Fruit fly (Drosophila melanogaster) whole organism, wandering third instar larva: ENCODE data around the gene CG13970.
A peak's percentile ranks its signal among the peaks of the same experiment; 100 is the strongest.

Experiments
- CG32264 ChIP-seq: fragments of 200-800 bp; sonication (Bioruptor generic); optimal IDR thresholded peaks from 2 replicates; lab custom pipeline; 2016; ENCODE audit warnings: missing biosample characterization, missing genetic modification characterization
- CG9705 ChIP-seq: fragments of 200-800 bp; sonication (Bioruptor generic); optimal IDR thresholded peaks from 2 replicates; lab custom pipeline; 2018; ENCODE audit warnings: missing biosample characterization, mild to moderate bottlenecking, missing genetic modification characterization
- CrebA ChIP-seq: fragments of 200-800 bp; sonication (Bioruptor generic); optimal IDR thresholded peaks from 2 replicates; lab custom pipeline; 2016; ENCODE audit warnings: missing biosample characterization, mild to moderate bottlenecking, missing genetic modification characterization, borderline replicate concordance
- Dfd ChIP-seq: fragments of >200 bp; optimal IDR thresholded peaks from 2 replicates; lab custom pipeline; 2017; ENCODE audit warnings: missing biosample characterization, missing genetic modification characterization
- Dif ChIP-seq: fragments of 200-275, 200-300 bp; sonication (Bioruptor generic); optimal IDR thresholded peaks from 2 replicates; lab custom pipeline; 2018; ENCODE audit warnings: missing biosample characterization, missing genetic modification characterization; ENCODE audit not compliant: partially characterized antibody
- HLH106 ChIP-seq: fragments of 200-800 bp; optimal IDR thresholded peaks from 3 replicates; lab custom pipeline; 2019; ENCODE audit warnings: missing biosample characterization, mild to moderate bottlenecking, missing genetic modification characterization, moderate library complexity
- Hnf4 ChIP-seq: fragments of 200-800 bp; sonication (Bioruptor generic); optimal IDR thresholded peaks from 2 replicates; lab custom pipeline; 2016; ENCODE audit warnings: missing biosample characterization, mild to moderate bottlenecking, missing genetic modification characterization
- Hr83 ChIP-seq: fragments of 200-300 bp; sonication (Bioruptor generic); optimal IDR thresholded peaks from 2 replicates; lab custom pipeline; 2016; ENCODE audit warnings: missing biosample characterization, mild to moderate bottlenecking, missing genetic modification characterization, moderate library complexity; ENCODE audit not compliant: poor library complexity, severe bottlenecking
- Jra ChIP-seq: sonication (Bioruptor generic); optimal IDR thresholded peaks from 2 replicates; lab custom pipeline; 2016; ENCODE audit warnings: missing biosample characterization, missing genetic modification characterization
- Myc ChIP-seq: fragments of >200 bp; optimal IDR thresholded peaks from 2 replicates; lab custom pipeline; 2017
- N ChIP-seq: fragments of >200 bp; optimal IDR thresholded peaks from 2 replicates; lab custom pipeline; 2018; ENCODE audit warnings: missing biosample characterization, missing external identifiers, missing genetic modification characterization
- Sp1 ChIP-seq: fragments of 200-800 bp; sonication (Bioruptor generic); optimal IDR thresholded peaks from 3 replicates; lab custom pipeline; 2019; ENCODE audit warnings: missing biosample characterization, mild to moderate bottlenecking, missing genetic modification characterization, moderate library complexity
- Vsx2 ChIP-seq: fragments of 200-300, 225-300 bp; sonication (Bioruptor generic); optimal IDR thresholded peaks from 2 replicates; lab custom pipeline; 2018; ENCODE audit warnings: missing biosample characterization, missing genetic modification characterization; ENCODE audit not compliant: partially characterized antibody
- br ChIP-seq: fragments of 200-800 bp; sonication (Bioruptor generic); optimal IDR thresholded peaks from 2 replicates; lab custom pipeline; 2016; ENCODE audit warnings: missing biosample characterization, missing genetic modification characterization
- brk ChIP-seq: fragments of 200-800 bp; sonication (Bioruptor generic); optimal IDR thresholded peaks from 2 replicates; lab custom pipeline; 2016; ENCODE audit warnings: missing biosample characterization, mild to moderate bottlenecking, missing genetic modification characterization
- dl ChIP-seq, 2 experiments: fragments of 175-275, 200-275 bp in 1 of 2; fragments of 200-275 bp in 1 of 2; sonication (Bioruptor generic); optimal IDR thresholded peaks; lab custom pipeline; 2018; ENCODE audit warnings: mild to moderate bottlenecking in 2 of 2, missing biosample characterization in 2 of 2, missing genetic modification characterization in 2 of 2, moderate library complexity in 2 of 2; ENCODE audit not compliant: partially characterized antibody in 2 of 2, insufficient read depth in 1 of 2
- dmrt93B ChIP-seq: fragments of 200-800 bp; sonication (Bioruptor generic); optimal IDR thresholded peaks from 2 replicates; lab custom pipeline; 2018; ENCODE audit warnings: missing biosample characterization, mild to moderate bottlenecking, missing genetic modification characterization
- dsf ChIP-seq: sonication (Bioruptor generic); optimal IDR thresholded peaks from 2 replicates; lab custom pipeline; 2016; ENCODE audit warnings: missing biosample characterization, missing genetic modification characterization, borderline replicate concordance
- ey ChIP-seq: fragments of 200-800 bp; sonication (Bioruptor generic); optimal IDR thresholded peaks from 2 replicates; lab custom pipeline; 2016; ENCODE audit warnings: missing biosample characterization, missing genetic modification characterization
- foxo ChIP-seq, 2 experiments: fragments of 200-800 bp; sonication (Bioruptor generic); optimal IDR thresholded peaks; 2 replicates in 1 of 2; 3 replicates in 1 of 2; lab custom pipeline; 2016 to 2017; ENCODE audit warnings: missing biosample characterization in 2 of 2, missing genetic modification characterization in 2 of 2
- fru ChIP-seq: fragments of 200-800 bp; sonication (Bioruptor generic); optimal IDR thresholded peaks from 3 replicates; lab custom pipeline; 2016; ENCODE audit warnings: missing biosample characterization, mild to moderate bottlenecking, missing genetic modification characterization
- h ChIP-seq: fragments of 200-800 bp; sonication (Bioruptor generic); optimal IDR thresholded peaks from 3 replicates; lab custom pipeline; 2016; ENCODE audit warnings: missing biosample characterization, mild to moderate bottlenecking, missing genetic modification characterization
- jim ChIP-seq: fragments of 175-275, 200-325 bp; sonication (Bioruptor generic); optimal IDR thresholded peaks from 2 replicates; lab custom pipeline; 2016; ENCODE audit warnings: missing biosample characterization, mild to moderate bottlenecking, missing genetic modification characterization
- lola ChIP-seq: fragments of >200 bp; optimal IDR thresholded peaks from 2 replicates; lab custom pipeline; 2017; ENCODE audit warnings: missing biosample characterization, missing genetic modification characterization
- psq ChIP-seq: fragments of 200-800 bp; sonication (Bioruptor generic); optimal IDR thresholded peaks from 3 replicates; lab custom pipeline; 2017; ENCODE audit warnings: missing biosample characterization, mild to moderate bottlenecking, missing genetic modification characterization, moderate library complexity
- rgr ChIP-seq: fragments of 200-800 bp; sonication (Bioruptor generic); optimal IDR thresholded peaks from 3 replicates; lab custom pipeline; 2016; ENCODE audit warnings: missing biosample characterization, mild to moderate bottlenecking, missing genetic modification characterization
- sv ChIP-seq: fragments of 200-800 bp; sonication (Bioruptor generic); optimal IDR thresholded peaks from 3 replicates; lab custom pipeline; 2016; ENCODE audit warnings: missing biosample characterization, missing genetic modification characterization
- woc ChIP-seq: sonication (Bioruptor generic); optimal IDR thresholded peaks from 2 replicates; lab custom pipeline; 2016; ENCODE audit warnings: missing biosample characterization, mild to moderate bottlenecking, missing genetic modification characterization

CG13970 gene

DNA sequence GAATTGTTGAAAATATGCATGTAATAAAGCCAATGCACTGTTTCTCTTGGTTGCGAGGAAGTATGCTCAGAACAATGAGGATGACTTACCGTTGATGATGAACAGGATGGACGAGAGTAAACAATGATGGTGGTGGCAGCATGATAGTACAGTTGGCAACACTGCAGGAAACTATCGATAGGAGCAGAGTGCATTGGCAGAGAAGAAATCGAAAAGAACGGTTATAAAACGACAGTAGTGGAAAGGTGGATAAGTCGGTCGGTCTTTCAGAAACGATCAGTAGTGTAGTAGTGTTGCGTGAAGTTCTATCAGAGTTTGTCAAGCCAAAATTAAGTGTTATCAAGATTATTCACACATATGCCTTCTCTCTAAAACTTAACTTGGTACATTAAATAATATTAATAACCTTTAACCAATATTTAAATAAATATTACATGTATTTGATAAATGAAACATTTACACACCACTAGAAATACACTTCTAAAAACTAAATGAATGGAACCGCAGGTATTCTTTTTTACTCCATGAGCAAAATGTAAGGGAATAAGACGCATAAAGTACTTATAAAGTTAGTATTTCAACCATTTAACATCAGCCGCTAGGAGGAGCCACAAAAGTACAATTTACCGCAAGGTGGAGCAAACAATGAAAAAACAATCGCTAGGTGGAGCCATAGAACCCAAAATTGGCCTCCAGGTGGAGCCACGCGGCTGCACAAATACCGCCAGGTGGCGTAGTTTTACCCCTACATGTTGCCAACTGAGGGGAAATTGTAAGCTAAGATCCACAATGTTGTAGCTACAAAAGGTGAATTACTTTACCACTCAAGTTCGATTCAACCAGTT lies 16.7 kb upstream of the CG13970 start (continued):
- peak; percentile 32 for TF ChIP-seq CG9705 (GFP tag; lab: Kevin White, UChicago)
- no peak for TF ChIP-seq N (GFP tag; lab: Kevin White, UChicago)
- TF ChIP-seq, all 38 proteins: peak for 21

DNA sequence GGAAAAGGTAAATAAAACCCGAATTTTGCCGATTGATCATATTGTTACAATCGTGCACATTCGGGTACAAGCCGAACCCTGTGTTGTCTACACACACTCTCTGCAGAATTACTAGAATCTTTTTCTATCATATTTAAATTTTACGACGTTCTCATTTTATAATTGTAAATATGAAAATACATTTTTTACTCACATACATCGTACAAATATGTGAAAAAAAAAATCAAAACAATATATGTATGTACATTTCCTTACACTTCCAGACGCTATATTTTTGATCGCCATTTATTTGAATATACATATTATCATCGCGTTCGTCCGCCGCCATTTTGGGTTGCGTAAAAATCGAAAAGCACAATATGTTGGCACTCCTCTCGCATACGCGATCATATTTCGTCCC lies 13.8 kb upstream of the CG13970 start:
- no peak for TF ChIP-seq brk
- TF ChIP-seq Hr83 (GFP tag; lab: Kevin White, UChicago): no peak
- no peak for TF ChIP-seq br
- no peak for TF ChIP-seq sv (GFP tag; lab: Kevin White, UChicago)
- no peak for TF ChIP-seq foxo (GFP tag; optimal IDR thresholded peaks at IDR 0.05; lab: Kevin White, UChicago)
- TF ChIP-seq CrebA: no peak
- TF ChIP-seq Sp1 (GFP tag; lab: Kevin White, UChicago): no peak
- no peak for TF ChIP-seq fru (GFP tag; lab: Kevin White, UChicago)
- no peak for TF ChIP-seq rgr (GFP tag; lab: Kevin White, UChicago)
- TF ChIP-seq dmrt93B: no peak
- no peak for TF ChIP-seq Dfd (GFP tag; lab: Kevin White, UChicago)

DNA sequence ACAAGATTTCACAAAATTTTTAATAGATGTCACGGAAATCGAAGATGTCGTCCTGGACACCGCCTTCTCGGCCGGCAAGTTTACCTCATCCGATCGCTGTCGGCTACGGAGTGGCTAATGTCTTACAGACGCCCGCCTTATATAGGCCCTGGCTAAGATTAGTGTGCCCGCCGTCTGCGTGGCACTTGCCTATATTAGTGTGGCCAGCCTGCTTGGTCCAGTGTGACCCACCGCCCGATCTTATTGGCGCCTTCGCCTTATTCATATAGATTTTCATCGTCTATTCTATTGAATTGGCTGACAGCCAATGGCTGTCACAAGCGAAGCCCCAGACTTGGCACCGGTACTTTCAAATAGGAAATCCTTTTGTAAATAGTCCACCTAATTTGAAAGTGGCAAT lies 11.9 kb upstream of the CG13970 start:
- TF ChIP-seq dl (GFP tag; optimal IDR thresholded peaks at IDR 0.05; lab: Kevin White, UChicago; ENCODE audit: insufficient read depth in 1 of 2, partially characterized antibody in 2 of 2): no peak
- no peak for TF ChIP-seq sv (GFP tag; lab: Kevin White, UChicago)
- TF ChIP-seq dsf (GFP tag; lab: Kevin White, UChicago): no peak
- TF ChIP-seq HLH106 (tag; lab: Kevin White, UChicago): no peak
- TF ChIP-seq Jra: no peak
- no peak for TF ChIP-seq foxo (GFP tag; optimal IDR thresholded peaks at IDR 0.05; lab: Kevin White, UChicago)
- TF ChIP-seq CrebA: no peak
- TF ChIP-seq brk: no peak
- no peak for TF ChIP-seq fru (GFP tag; lab: Kevin White, UChicago)
- no peak for TF ChIP-seq lola (GFP tag; lab: Kevin White, UChicago)
- no peak for TF ChIP-seq woc
- TF ChIP-seq, all 38 proteins: peak for 0

DNA sequence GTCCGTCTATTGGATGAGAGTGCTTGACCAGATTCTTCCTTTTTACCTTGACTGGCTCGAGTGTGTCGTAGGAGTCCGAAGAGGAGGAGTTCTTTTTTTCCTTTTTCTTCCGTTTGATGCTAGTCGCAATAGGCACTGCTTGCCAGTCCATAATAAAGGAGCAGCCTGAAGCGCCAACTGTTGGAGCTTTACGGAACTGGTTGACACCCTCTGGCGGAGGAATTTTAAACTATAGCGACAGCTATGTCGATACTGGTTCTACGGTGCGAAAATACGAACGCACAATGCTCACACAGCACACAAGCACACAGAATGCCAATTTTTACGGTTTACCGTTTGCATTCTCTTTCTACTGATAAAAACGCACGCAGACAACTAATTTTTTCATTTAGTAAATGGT lies 2.6 kb upstream of the CG13970 start:
- TF ChIP-seq br (no peak), psq (GFP tag; lab: Kevin White, UChicago) (no peak), Dfd (GFP tag; lab: Kevin White, UChicago) (no peak), dsf (GFP tag; lab: Kevin White, UChicago) (no peak), lola (GFP tag; lab: Kevin White, UChicago) (no peak), h (GFP tag; lab: Kevin White, UChicago) (no peak), Vsx2 (GFP tag; lab: Kevin White, UChicago) (no peak), Myc (lab: Kevin White, UChicago) (peak; percentile 50), foxo (GFP tag; optimal IDR thresholded peaks at IDR 0.05; lab: Kevin White, UChicago) (peak in 1 of 2 experiments; percentile 26), Jra (no peak), HLH106 (tag; lab: Kevin White, UChicago) (peak; percentile 19), ey (GFP tag; lab: Kevin White, UChicago) (no peak)

DNA sequence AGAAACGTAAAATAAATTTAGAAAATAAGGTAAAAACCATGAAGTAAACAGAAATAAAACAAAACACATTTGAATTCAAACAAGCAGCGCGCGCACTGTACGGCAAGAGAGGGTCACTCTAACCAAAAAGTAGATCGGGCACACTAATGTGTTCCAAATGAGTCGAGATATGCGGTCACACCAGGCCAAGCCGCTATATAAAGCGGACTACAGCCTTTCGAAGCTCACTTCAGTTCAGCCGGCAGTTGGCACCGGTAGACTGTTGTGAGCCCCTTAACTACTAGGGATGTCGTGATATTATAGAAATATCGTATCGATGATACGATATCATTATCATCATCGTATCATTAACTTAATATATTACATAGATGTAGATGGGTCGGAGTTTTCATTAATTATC lies 576 bp upstream of the CG13970 start:
- TF ChIP-seq Dfd (GFP tag; lab: Kevin White, UChicago): no peak
- TF ChIP-seq fru (GFP tag; lab: Kevin White, UChicago): no peak
- peak; percentile 7 for TF ChIP-seq Hnf4 (GFP tag; lab: Kevin White, UChicago)

DNA sequence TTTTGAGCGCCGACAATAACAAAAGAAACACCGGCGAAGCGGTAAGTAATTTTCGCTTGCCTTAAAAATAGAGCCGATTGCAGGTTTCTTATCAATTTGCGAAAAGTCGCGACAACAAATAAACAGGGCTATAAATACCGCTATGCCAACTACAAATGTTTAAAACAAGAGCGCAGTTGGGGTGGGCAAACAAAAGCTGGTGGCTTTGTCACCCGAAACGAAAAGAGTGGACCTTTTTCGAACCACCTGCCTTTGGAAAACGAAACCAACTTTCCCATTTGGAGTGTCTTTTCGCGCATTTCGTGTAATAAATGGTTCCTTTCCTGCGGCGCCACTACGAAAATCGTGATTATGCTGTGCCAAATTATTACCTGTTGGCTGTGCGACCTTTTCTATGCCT lies 5.8 kb downstream of the CG13970 start:
- no peak for TF ChIP-seq CG32264 (GFP tag; lab: Kevin White, UChicago)
- TF ChIP-seq jim (GFP tag; lab: Kevin White, UChicago): no peak
- TF ChIP-seq Jra: no peak
- peak; percentile 68 for TF ChIP-seq Dif (GFP tag; lab: Kevin White, UChicago)
- no peak for TF ChIP-seq ey (GFP tag; lab: Kevin White, UChicago)
- TF ChIP-seq Sp1 (GFP tag; lab: Kevin White, UChicago): no peak
- TF ChIP-seq, all 38 proteins: peak for 1
